Fruit fly (Drosophila melanogaster) whole organism, wandering third instar larva: ENCODE results near the gene CG5697.

Source experiments
- Abd-B ChIP-seq: fragments of >200 bp; optimal IDR thresholded peaks from 2 replicates; lab custom pipeline; 2017; ENCODE audit warnings: missing biosample characterization, missing genetic modification characterization
- CG32264 ChIP-seq: fragments of 200-800 bp; sonication (Bioruptor generic); optimal IDR thresholded peaks from 2 replicates; lab custom pipeline; 2016; ENCODE audit warnings: missing biosample characterization, missing genetic modification characterization
- CG9705 ChIP-seq: fragments of 200-800 bp; sonication (Bioruptor generic); optimal IDR thresholded peaks from 2 replicates; lab custom pipeline; 2018; ENCODE audit warnings: missing biosample characterization, mild to moderate bottlenecking, missing genetic modification characterization
- CrebA ChIP-seq: fragments of 200-800 bp; sonication (Bioruptor generic); optimal IDR thresholded peaks from 2 replicates; lab custom pipeline; 2016; ENCODE audit warnings: missing biosample characterization, mild to moderate bottlenecking, missing genetic modification characterization, borderline replicate concordance
- Dfd ChIP-seq: fragments of >200 bp; optimal IDR thresholded peaks from 2 replicates; lab custom pipeline; 2017; ENCODE audit warnings: missing biosample characterization, missing genetic modification characterization
- Dif ChIP-seq: fragments of 200-275, 200-300 bp; sonication (Bioruptor generic); optimal IDR thresholded peaks from 2 replicates; lab custom pipeline; 2018; ENCODE audit warnings: missing biosample characterization, missing genetic modification characterization; ENCODE audit not compliant: partially characterized antibody
- GATAd ChIP-seq: sonication (Bioruptor generic); optimal IDR thresholded peaks from 2 replicates; lab custom pipeline; 2016; ENCODE audit warnings: missing biosample characterization, missing genetic modification characterization
- HLH106 ChIP-seq: fragments of 200-800 bp; optimal IDR thresholded peaks from 3 replicates; lab custom pipeline; 2019; ENCODE audit warnings: missing biosample characterization, mild to moderate bottlenecking, missing genetic modification characterization, moderate library complexity
- Hnf4 ChIP-seq: fragments of 200-800 bp; sonication (Bioruptor generic); optimal IDR thresholded peaks from 2 replicates; lab custom pipeline; 2016; ENCODE audit warnings: missing biosample characterization, mild to moderate bottlenecking, missing genetic modification characterization
- Hr78 ChIP-seq: fragments of >200 bp; optimal IDR thresholded peaks from 2 replicates; lab custom pipeline; 2017; ENCODE audit warnings: missing biosample characterization, missing genetic modification characterization
- Hr83 ChIP-seq: fragments of 200-300 bp; sonication (Bioruptor generic); optimal IDR thresholded peaks from 2 replicates; lab custom pipeline; 2016; ENCODE audit warnings: missing biosample characterization, mild to moderate bottlenecking, missing genetic modification characterization, moderate library complexity; ENCODE audit not compliant: poor library complexity, severe bottlenecking
- Jra ChIP-seq: sonication (Bioruptor generic); optimal IDR thresholded peaks from 2 replicates; lab custom pipeline; 2016; ENCODE audit warnings: missing biosample characterization, missing genetic modification characterization
- Mio ChIP-seq: sonication (Bioruptor generic); optimal IDR thresholded peaks from 2 replicates; lab custom pipeline; 2016; ENCODE audit warnings: missing biosample characterization, missing genetic modification characterization
- Myc ChIP-seq: fragments of >200 bp; optimal IDR thresholded peaks from 2 replicates; lab custom pipeline; 2017
- N ChIP-seq: fragments of >200 bp; optimal IDR thresholded peaks from 2 replicates; lab custom pipeline; 2018; ENCODE audit warnings: missing biosample characterization, missing external identifiers, missing genetic modification characterization
- OdsH ChIP-seq: fragments of 200-800 bp; sonication (Bioruptor generic); optimal IDR thresholded peaks from 2 replicates; lab custom pipeline; 2016; ENCODE audit warnings: missing biosample characterization, mild to moderate bottlenecking, missing genetic modification characterization
- Rel ChIP-seq, 2 experiments: fragments of 200-800 bp; sonication (Bioruptor generic) in 1 of 2; optimal IDR thresholded peaks; 2 replicates in 1 of 2; 3 replicates in 1 of 2; lab custom pipeline; 2016 to 2019; ENCODE audit warnings: mild to moderate bottlenecking in 2 of 2, missing biosample characterization in 2 of 2, missing genetic modification characterization in 2 of 2, moderate library complexity in 1 of 2
- Sp1 ChIP-seq: fragments of 200-800 bp; sonication (Bioruptor generic); optimal IDR thresholded peaks from 3 replicates; lab custom pipeline; 2019; ENCODE audit warnings: missing biosample characterization, mild to moderate bottlenecking, missing genetic modification characterization, moderate library complexity
- Vsx2 ChIP-seq: fragments of 200-300, 225-300 bp; sonication (Bioruptor generic); optimal IDR thresholded peaks from 2 replicates; lab custom pipeline; 2018; ENCODE audit warnings: missing biosample characterization, missing genetic modification characterization; ENCODE audit not compliant: partially characterized antibody
- br ChIP-seq: fragments of 200-800 bp; sonication (Bioruptor generic); optimal IDR thresholded peaks from 2 replicates; lab custom pipeline; 2016; ENCODE audit warnings: missing biosample characterization, missing genetic modification characterization
- brk ChIP-seq: fragments of 200-800 bp; sonication (Bioruptor generic); optimal IDR thresholded peaks from 2 replicates; lab custom pipeline; 2016; ENCODE audit warnings: missing biosample characterization, mild to moderate bottlenecking, missing genetic modification characterization
- dl ChIP-seq, 2 experiments: fragments of 175-275, 200-275 bp in 1 of 2; fragments of 200-275 bp in 1 of 2; sonication (Bioruptor generic); optimal IDR thresholded peaks; lab custom pipeline; 2018; ENCODE audit warnings: mild to moderate bottlenecking in 2 of 2, missing biosample characterization in 2 of 2, missing genetic modification characterization in 2 of 2, moderate library complexity in 2 of 2; ENCODE audit not compliant: partially characterized antibody in 2 of 2, insufficient read depth in 1 of 2
- dmrt93B ChIP-seq: fragments of 200-800 bp; sonication (Bioruptor generic); optimal IDR thresholded peaks from 2 replicates; lab custom pipeline; 2018; ENCODE audit warnings: missing biosample characterization, mild to moderate bottlenecking, missing genetic modification characterization
- dsf ChIP-seq: sonication (Bioruptor generic); optimal IDR thresholded peaks from 2 replicates; lab custom pipeline; 2016; ENCODE audit warnings: missing biosample characterization, missing genetic modification characterization, borderline replicate concordance
- ey ChIP-seq: fragments of 200-800 bp; sonication (Bioruptor generic); optimal IDR thresholded peaks from 2 replicates; lab custom pipeline; 2016; ENCODE audit warnings: missing biosample characterization, missing genetic modification characterization
- foxo ChIP-seq, 2 experiments: fragments of 200-800 bp; sonication (Bioruptor generic); optimal IDR thresholded peaks; 2 replicates in 1 of 2; 3 replicates in 1 of 2; lab custom pipeline; 2016 to 2017; ENCODE audit warnings: missing biosample characterization in 2 of 2, missing genetic modification characterization in 2 of 2
- fru ChIP-seq: fragments of 200-800 bp; sonication (Bioruptor generic); optimal IDR thresholded peaks from 3 replicates; lab custom pipeline; 2016; ENCODE audit warnings: missing biosample characterization, mild to moderate bottlenecking, missing genetic modification characterization
- h ChIP-seq: fragments of 200-800 bp; sonication (Bioruptor generic); optimal IDR thresholded peaks from 3 replicates; lab custom pipeline; 2016; ENCODE audit warnings: missing biosample characterization, mild to moderate bottlenecking, missing genetic modification characterization
- jim ChIP-seq: fragments of 175-275, 200-325 bp; sonication (Bioruptor generic); optimal IDR thresholded peaks from 2 replicates; lab custom pipeline; 2016; ENCODE audit warnings: missing biosample characterization, mild to moderate bottlenecking, missing genetic modification characterization
- lola ChIP-seq: fragments of >200 bp; optimal IDR thresholded peaks from 2 replicates; lab custom pipeline; 2017; ENCODE audit warnings: missing biosample characterization, missing genetic modification characterization
- pan ChIP-seq: fragments of >200 bp; optimal IDR thresholded peaks from 2 replicates; lab custom pipeline; 2017
- psq ChIP-seq: fragments of 200-800 bp; sonication (Bioruptor generic); optimal IDR thresholded peaks from 3 replicates; lab custom pipeline; 2017; ENCODE audit warnings: missing biosample characterization, mild to moderate bottlenecking, missing genetic modification characterization, moderate library complexity
- rgr ChIP-seq: fragments of 200-800 bp; sonication (Bioruptor generic); optimal IDR thresholded peaks from 3 replicates; lab custom pipeline; 2016; ENCODE audit warnings: missing biosample characterization, mild to moderate bottlenecking, missing genetic modification characterization
- sage ChIP-seq: fragments of 200-800 bp; sonication (Bioruptor generic); optimal IDR thresholded peaks from 2 replicates; lab custom pipeline; 2016; ENCODE audit warnings: missing biosample characterization, mild to moderate bottlenecking, missing genetic modification characterization
- sv ChIP-seq: fragments of 200-800 bp; sonication (Bioruptor generic); optimal IDR thresholded peaks from 3 replicates; lab custom pipeline; 2016; ENCODE audit warnings: missing biosample characterization, missing genetic modification characterization
- tai ChIP-seq: sonication (Bioruptor generic); optimal IDR thresholded peaks from 2 replicates; lab custom pipeline; 2016; ENCODE audit warnings: missing biosample characterization, missing genetic modification characterization
- usp ChIP-seq: fragments of >200 bp; optimal IDR thresholded peaks from 2 replicates; lab custom pipeline; 2017; ENCODE audit warnings: missing biosample characterization, missing genetic modification characterization
- woc ChIP-seq: sonication (Bioruptor generic); optimal IDR thresholded peaks from 2 replicates; lab custom pipeline; 2016; ENCODE audit warnings: missing biosample characterization, mild to moderate bottlenecking, missing genetic modification characterization

The CG5697 gene

dm6 chr3R:21019073-21019472, 3.3 kb downstream of the CG5697 start:
- TF ChIP-seq Mio (GFP tag; lab: Kevin White, UChicago) (no peak), brk (GFP tag; lab: Kevin White, UChicago) (peak; percentile 27), h (GFP tag; lab: Kevin White, UChicago) (peak; percentile 7), GATAd (no peak), foxo (GFP tag; optimal IDR thresholded peaks at IDR 0.05; lab: Kevin White, UChicago) (peak in 1 of 2 experiments; percentile 31), jim (GFP tag; lab: Kevin White, UChicago) (no peak)
- TF ChIP-seq, all 38 proteins: peak for 3

DNA sequence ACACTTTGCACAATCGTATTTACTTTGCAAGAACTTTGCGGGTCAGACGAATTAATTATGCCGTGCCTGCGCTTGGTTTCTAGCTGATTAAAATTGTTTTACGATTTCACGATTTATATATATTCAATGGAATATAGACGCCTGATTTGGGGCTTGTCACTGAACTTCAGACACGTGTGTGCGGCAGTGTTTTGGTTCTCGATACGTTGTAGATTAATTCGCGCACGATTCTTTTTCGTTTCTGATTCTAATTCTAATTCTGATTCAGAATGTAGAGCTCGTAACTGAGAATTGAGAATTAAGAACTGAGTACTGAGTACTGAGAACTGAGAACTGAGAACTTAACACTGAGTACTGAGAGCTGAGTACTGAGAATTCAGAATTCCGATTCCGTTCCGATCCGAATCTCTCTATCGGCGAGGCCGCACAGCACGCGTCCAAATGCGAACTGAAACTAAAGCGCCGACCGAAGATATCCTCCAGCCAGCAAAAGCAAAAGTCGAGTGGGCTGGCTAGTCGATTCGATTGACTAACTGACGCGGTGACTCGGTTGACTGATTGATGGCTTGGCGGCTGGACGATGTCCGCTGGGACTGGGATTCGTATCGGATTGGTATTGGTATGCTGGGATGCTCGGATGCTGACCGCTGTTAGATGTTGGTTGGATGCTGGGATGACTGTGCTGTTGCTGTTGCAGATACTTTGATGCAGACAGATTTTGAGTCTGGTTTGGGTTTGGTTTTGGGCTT, 7.2 kb downstream of the CG5697 start:
- TF ChIP-seq pan (lab: Kevin White, UChicago) (no peak), dsf (GFP tag; lab: Kevin White, UChicago) (no peak), fru (no peak), Vsx2 (GFP tag; lab: Kevin White, UChicago) (no peak), Mio (GFP tag; lab: Kevin White, UChicago) (no peak), tai (GFP tag; lab: Kevin White, UChicago) (no peak), Dfd (GFP tag; lab: Kevin White, UChicago) (no peak), lola (no peak), Sp1 (GFP tag; lab: Kevin White, UChicago) (no peak), CG9705 (GFP tag; lab: Kevin White, UChicago) (no peak), Dif (GFP tag; lab: Kevin White, UChicago) (no peak), Hnf4 (GFP tag; lab: Kevin White, UChicago) (no peak), Rel (GFP tag; optimal IDR thresholded peaks at IDR 0.05; lab: Kevin White, UChicago) (no peak), Rel (tag; optimal IDR thresholded peaks at IDR 0.05; lab: Kevin White, UChicago) (no peak), GATAd (no peak), Abd-B (GFP tag; lab: Kevin White, UChicago) (no peak)

DNA sequence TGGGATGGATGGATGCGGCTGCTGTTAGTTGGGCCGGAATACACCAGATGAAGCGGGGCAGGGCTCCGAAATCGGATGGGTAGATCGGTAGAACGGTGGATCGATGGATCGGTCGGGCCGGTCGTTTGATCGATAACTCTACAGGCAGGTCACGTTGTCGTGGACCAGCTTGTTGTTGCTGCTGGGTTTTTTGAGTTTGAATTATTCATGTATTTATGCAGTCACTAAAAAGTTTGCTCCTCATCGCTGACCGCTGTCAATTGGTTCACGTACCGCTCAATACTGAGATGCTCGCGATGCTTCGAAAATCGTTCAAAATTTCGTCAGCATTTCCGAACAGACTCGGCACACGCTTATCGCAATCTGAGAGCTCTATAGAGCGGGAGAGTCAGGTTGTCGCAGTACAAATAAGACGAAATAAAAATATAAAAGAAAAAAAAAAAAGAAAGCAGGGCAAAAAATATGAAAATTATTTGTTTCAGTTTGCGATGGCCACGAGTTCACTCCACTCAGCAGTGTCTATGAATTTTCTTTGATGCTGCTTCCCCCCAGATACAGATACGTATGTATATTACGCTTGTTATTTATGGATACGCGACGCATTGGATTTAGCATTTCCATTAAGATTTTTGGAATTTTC, 8.3 kb downstream of the CG5697 start, which contains the start of gene peg:
Gene peg, minus strand, starts transcription at position 262 of the 640 bp plus-strand sequence.
- TF ChIP-seq dsf (GFP tag; lab: Kevin White, UChicago) (no peak), fru (no peak), Vsx2 (GFP tag; lab: Kevin White, UChicago) (no peak), Mio (GFP tag; lab: Kevin White, UChicago) (no peak), sage (GFP tag; lab: Kevin White, UChicago) (peak; percentile 9), Hr83 (GFP tag; lab: Kevin White, UChicago) (no peak), h (GFP tag; lab: Kevin White, UChicago) (no peak), CG9705 (GFP tag; lab: Kevin White, UChicago) (no peak), Jra (no peak), Abd-B (GFP tag; lab: Kevin White, UChicago) (no peak), Dif (GFP tag; lab: Kevin White, UChicago) (no peak), Sp1 (GFP tag; lab: Kevin White, UChicago) (peak; percentile 72), Hr78 (GFP tag; lab: Kevin White, UChicago) (no peak), OdsH (GFP tag; lab: Kevin White, UChicago) (no peak), Myc (lab: Kevin White, UChicago) (no peak), GATAd (no peak), lola (no peak), sv (GFP tag; lab: Kevin White, UChicago) (no peak), CrebA (peak; percentile 68), foxo (GFP tag; optimal IDR thresholded peaks at IDR 0.05; lab: Kevin White, UChicago) (no peak), brk (GFP tag; lab: Kevin White, UChicago) (no peak), psq (GFP tag; lab: Kevin White, UChicago) (no peak), jim (GFP tag; lab: Kevin White, UChicago) (no peak), ey (no peak), N (no peak), Hnf4 (GFP tag; lab: Kevin White, UChicago) (no peak), br (GFP tag; lab: Kevin White, UChicago) (peak; percentile 37), woc (GFP tag; lab: Kevin White, UChicago) (no peak), Rel (GFP tag; optimal IDR thresholded peaks at IDR 0.05; lab: Kevin White, UChicago) (peak; percentile 84), Rel (tag; optimal IDR thresholded peaks at IDR 0.05; lab: Kevin White, UChicago) (no peak), HLH106 (tag; lab: Kevin White, UChicago) (peak; percentile 9), CG32264 (GFP tag; lab: Kevin White, UChicago) (no peak), dmrt93B (GFP tag; lab: Kevin White, UChicago) (no peak), usp (GFP tag; lab: Kevin White, UChicago) (no peak), Dfd (GFP tag; lab: Kevin White, UChicago) (no peak), pan (lab: Kevin White, UChicago) (no peak), dl (GFP tag; optimal IDR thresholded peaks at IDR 0.05; lab: Kevin White, UChicago; ENCODE audit: insufficient read depth in 1 of 2, partially characterized antibody in 2 of 2) (no peak), tai (GFP tag; lab: Kevin White, UChicago) (no peak), rgr (GFP tag; lab: Kevin White, UChicago) (no peak)
- TF ChIP-seq, all 38 proteins: peak for 6
